Worm (Caenorhabditis elegans): Measurements from ENCODE around the gene C18B10.6.
A peak's percentile ranks its signal among the peaks of the same experiment; 100 is the strongest.

The C18B10.6 gene

DNA sequence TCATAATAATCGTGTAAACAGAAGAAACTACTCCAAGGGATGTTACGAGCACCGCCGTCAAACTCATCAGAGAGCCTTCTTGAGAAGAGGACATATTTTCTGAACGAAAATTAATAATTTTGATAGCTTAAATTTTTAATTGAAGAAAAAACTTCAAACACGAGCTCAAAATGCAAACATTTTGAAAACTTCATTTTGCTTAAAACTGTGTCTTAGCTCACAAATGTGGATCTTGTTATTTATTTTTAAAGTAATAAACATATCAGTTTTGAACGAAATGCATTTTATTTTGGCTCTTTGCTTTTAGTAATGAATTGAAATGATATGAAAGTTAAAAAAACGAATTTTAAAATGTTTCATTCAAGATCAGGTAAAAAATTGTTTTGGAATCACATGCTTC is 6.7 kb upstream of the C18B10.6 start, which contains the start of gene srbc-7:
srbc-7 (minus strand) TSS at position 101 of the 400 bp plus-strand sequence.
- TF ChIP-seq lir-3 (tag; optimal IDR thresholded peaks at IDR 0.05; ENCODE audit: poor library complexity): no peak

ce11 chrV:7485000-7485399 is 4.2 kb upstream of the C18B10.6 start, which contains the start of gene srbc-8:
TSS of gene srbc-8 (minus strand) at chrV:7485100.
- TF ChIP-seq efl-1 (optimal IDR thresholded peaks at IDR 0.05) (no peak), efl-1 (GFP tag; optimal IDR thresholded peaks at IDR 0.05 in 1 of 2) (peak in 1 of 2 experiments; percentile 22), ces-1 (GFP tag; optimal IDR thresholded peaks at IDR 0.05) (no peak), sptf-1 (tag; optimal IDR thresholded peaks at IDR 0.05) (no peak), hpl-2 (GFP tag; optimal IDR thresholded peaks at IDR 0.05) (no peak)

- TF ChIP-seq nhr-11 (tag; optimal IDR thresholded peaks at IDR 0.05): no peak
- TF ChIP-seq tlp-1 (tag; optimal IDR thresholded peaks at IDR 0.05): no peak
- TF ChIP-seq ets-5 (GFP tag; IDR thresholded peaks at IDR 0.05): no peak
- no peak for TF ChIP-seq hpl-2 (GFP tag; optimal IDR thresholded peaks at IDR 0.05)
- TF ChIP-seq nhr-12 (tag; optimal IDR thresholded peaks at IDR 0.05): no peak
- no peak for TF ChIP-seq Y116A8C.19 (tag; optimal IDR thresholded peaks at IDR 0.05; ENCODE audit: borderline replicate concordance)
- TF ChIP-seq nhr-85 (tag): no peak
- no peak for TF ChIP-seq fkh-4 (tag; optimal IDR thresholded peaks at IDR 0.05; ENCODE audit: borderline replicate concordance)
- TF ChIP-seq ces-1 (GFP tag; optimal IDR thresholded peaks at IDR 0.05): no peak
- no peak for TF ChIP-seq pag-3 (tag; optimal IDR thresholded peaks at IDR 0.05; ENCODE audit: borderline replicate concordance, insufficient read depth)
- no peak for TF ChIP-seq fos-1 (tag; optimal IDR thresholded peaks at IDR 0.05)
Observed at ce11 chrV:7478404-7478803, 2.4 kb downstream of the C18B10.6 start, which contains the start of gene str-190. TSS of gene str-190 (minus strand) at chrV:7478504.

DNA sequence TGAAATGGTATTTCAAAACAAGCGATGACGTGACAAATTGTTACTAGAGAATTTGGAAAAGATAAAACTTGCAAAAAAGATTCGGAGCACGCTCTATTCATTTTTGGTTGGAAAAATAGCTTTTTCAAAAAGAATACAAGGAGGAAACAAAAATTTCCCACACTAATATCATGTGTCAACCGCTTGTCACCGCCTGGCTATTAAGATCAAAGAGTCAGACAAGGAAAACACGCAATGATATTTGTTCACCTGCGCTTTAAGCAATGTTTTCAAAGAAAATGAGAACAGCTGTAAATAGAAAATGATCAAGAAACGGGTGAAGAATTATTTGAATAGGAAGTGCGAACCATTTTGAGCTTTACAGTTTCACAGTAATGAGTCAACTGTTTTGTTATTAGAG is 4.1 kb downstream of the C18B10.6 start, which contains the start of gene srh-125:
srh-125 (minus strand) TSS at position 101 of the 400 bp plus-strand sequence.
- TF ChIP-seq fkh-4 (tag; optimal IDR thresholded peaks at IDR 0.05; ENCODE audit: borderline replicate concordance): no peak
- peak; percentile 15 for TF ChIP-seq fkh-8 (tag; optimal IDR thresholded peaks at IDR 0.05)
- TF ChIP-seq zag-1 (tag; optimal IDR thresholded peaks at IDR 0.05): no peak
- TF ChIP-seq irx-1 (tag; optimal IDR thresholded peaks at IDR 0.05): no peak
- peak; percentile 63 for TF ChIP-seq hlh-4 (tag; optimal IDR thresholded peaks at IDR 0.05)
- no peak for TF ChIP-seq dsc-1 (tag; optimal IDR thresholded peaks at IDR 0.05)

DNA sequence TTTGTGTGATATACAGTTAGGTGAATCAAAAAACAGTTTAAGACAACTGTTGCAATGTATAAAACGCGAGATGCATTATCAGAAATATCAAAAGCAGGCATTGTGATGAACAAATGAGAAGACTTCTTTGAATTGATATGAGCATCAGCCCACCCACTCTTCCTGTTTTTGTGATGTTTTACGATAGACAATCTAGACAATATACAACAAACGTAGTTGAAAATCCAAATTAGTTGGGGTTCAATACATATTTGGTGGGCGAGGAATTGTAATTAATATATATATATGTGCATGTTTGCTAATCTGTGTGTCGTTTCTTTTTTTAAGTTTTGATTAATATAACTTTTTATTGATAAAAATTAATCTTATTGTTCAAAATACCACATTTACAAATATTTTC is 8.0 kb downstream of the C18B10.6 start, which contains the start of gene str-28:
str-28 (minus strand) TSS at position 101 of the 400 bp plus-strand sequence.
- no peak for TF ChIP-seq dsc-1 (tag; optimal IDR thresholded peaks at IDR 0.05)
- TF ChIP-seq sup-37 (GFP tag; optimal IDR thresholded peaks at IDR 0.05): no peak
- no peak for TF ChIP-seq sptf-1 (tag; optimal IDR thresholded peaks at IDR 0.05)
- TF ChIP-seq ama-1 (optimal IDR thresholded peaks at IDR 0.05): no peak
- TF ChIP-seq nhr-28 (tag; optimal IDR thresholded peaks at IDR 0.05): no peak
- TF ChIP-seq F16B12.6 (tag; optimal IDR thresholded peaks at IDR 0.05): no peak
- no peak for TF ChIP-seq unc-98 (GFP tag; IDR thresholded peaks at IDR 0.05)
- TF ChIP-seq pqm-1 (tag; optimal IDR thresholded peaks at IDR 0.05): no peak
- TF ChIP-seq snpc-4 (tag; optimal IDR thresholded peaks at IDR 0.05): no peak

DNA sequence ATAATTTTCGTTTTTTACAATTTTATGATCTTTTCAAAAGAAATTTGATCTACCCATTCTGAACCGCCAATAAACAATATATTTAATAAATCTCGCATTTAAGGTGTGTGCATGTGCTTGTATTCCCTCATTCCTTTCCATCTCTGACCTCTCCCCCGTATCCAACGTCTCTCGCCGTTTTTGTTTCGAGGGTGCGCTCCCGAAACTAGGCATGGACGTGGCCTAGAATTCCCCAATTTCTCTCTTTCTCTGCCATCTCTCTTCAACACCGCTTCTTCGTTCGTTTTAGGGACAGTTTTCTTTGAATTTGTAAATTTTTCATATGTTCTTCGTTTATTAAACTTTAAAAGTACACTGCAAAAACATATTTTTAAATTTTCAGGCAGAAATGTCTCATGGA is 15.3 kb downstream of the C18B10.6 start, which contains the start of gene F25E5.1:
F25E5.1 (plus strand) TSS at position 376 of the 400 bp plus-strand sequence.
- peak; percentile 30 for TF ChIP-seq fkh-4 (tag; optimal IDR thresholded peaks at IDR 0.05; ENCODE audit: borderline replicate concordance)
- no peak for TF ChIP-seq alr-1 (tag; optimal IDR thresholded peaks at IDR 0.05; ENCODE audit: borderline replicate concordance)
- TF ChIP-seq unc-30 (tag; optimal IDR thresholded peaks at IDR 0.05): no peak
- TF ChIP-seq sox-4 (tag; optimal IDR thresholded peaks at IDR 0.05): peak; percentile 38
- TF ChIP-seq C04F5.9 (tag; optimal IDR thresholded peaks at IDR 0.05): no peak
- TF ChIP-seq dsc-1 (tag; optimal IDR thresholded peaks at IDR 0.05): peak; percentile 56
- TF ChIP-seq efl-1 (optimal IDR thresholded peaks at IDR 0.05): peak; percentile 79 to 81
- TF ChIP-seq efl-1 (GFP tag; optimal IDR thresholded peaks at IDR 0.05 in 1 of 2): peak; percentile 73 to 93
- TF ChIP-seq mdl-1 (tag; optimal IDR thresholded peaks at IDR 0.05): peak in 1 of 2 experiments; percentile 58
- peak; percentile 2 for TF ChIP-seq jun-1 (tag; optimal IDR thresholded peaks at IDR 0.05)
- peak; percentile 61 for TF ChIP-seq unc-98 (GFP tag; IDR thresholded peaks at IDR 0.05)
- TF ChIP-seq nhr-71 (tag; optimal IDR thresholded peaks at IDR 0.05): peak; percentile 80
- no peak for TF ChIP-seq C34B4.2 (tag; optimal IDR thresholded peaks at IDR 0.05)
- TF ChIP-seq pag-3 (tag; optimal IDR thresholded peaks at IDR 0.05; ENCODE audit: borderline replicate concordance, insufficient read depth): no peak
- no peak for TF ChIP-seq grh-1 (GFP tag; IDR thresholded peaks at IDR 0.05)
- TF ChIP-seq elt-2 (tag; optimal IDR thresholded peaks at IDR 0.05): peak; percentile 33
- no peak for TF ChIP-seq ama-1 (optimal IDR thresholded peaks at IDR 0.05)
- no peak for TF ChIP-seq nhr-237 (tag; optimal IDR thresholded peaks at IDR 0.05)
- TF ChIP-seq nhr-20 (tag; optimal IDR thresholded peaks at IDR 0.05): peak; percentile 71
- no peak for TF ChIP-seq efl-3 (GFP tag; optimal IDR thresholded peaks at IDR 0.05)
- TF ChIP-seq skn-1 (tag; optimal IDR thresholded peaks at IDR 0.05): peak; percentile 49
- no peak for TF ChIP-seq zip-4 (GFP tag; optimal IDR thresholded peaks at IDR 0.05)
- no peak for TF ChIP-seq nhr-11 (tag; optimal IDR thresholded peaks at IDR 0.05)
- TF ChIP-seq F16B12.6 (tag; optimal IDR thresholded peaks at IDR 0.05): peak; percentile 42
